Worm (Caenorhabditis elegans): ENCODE measurements around the gene asns-1.
A peak's percentile ranks its signal among the peaks of the same experiment; 100 is the strongest.

The asns-1 gene

DNA sequence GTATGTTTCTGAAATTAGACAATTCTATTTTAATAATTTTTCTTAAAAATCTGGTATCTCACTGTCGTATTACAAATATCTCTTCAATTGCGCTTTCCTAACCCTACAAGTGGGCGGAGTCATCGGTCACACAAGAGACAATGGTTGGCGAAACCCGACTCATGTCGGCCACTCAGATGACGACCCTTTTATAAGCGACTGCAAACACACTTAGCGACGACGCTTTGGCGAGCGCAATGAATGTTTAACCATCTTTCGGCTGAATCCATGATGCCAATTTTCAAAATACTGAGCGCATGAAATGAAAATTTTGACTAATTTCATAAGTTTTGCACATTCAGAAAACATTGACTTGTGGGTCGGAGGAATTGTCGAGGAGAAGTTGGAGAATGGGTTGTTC lies 45.6 kb upstream of the asns-1 start (continued):
- TF ChIP-seq nhr-80 (tag; optimal IDR thresholded peaks at IDR 0.05) (peak; percentile 68), nhr-179 (tag; optimal IDR thresholded peaks at IDR 0.05) (peak; percentile 90), lin-40 (tag; optimal IDR thresholded peaks at IDR 0.05) (peak; percentile 95), F57A8.1 (GFP tag; optimal IDR thresholded peaks at IDR 0.05) (peak; percentile 100), B0019.2 (GFP tag; conservative IDR thresholded peaks at IDR 0.05) (peak; percentile 92), attf-5 (GFP tag; optimal IDR thresholded peaks at IDR 0.05) (peak; percentile 98), aptf-3 (GFP tag; IDR thresholded peaks at IDR 0.05) (peak; percentile 99), Y67H2A.10 (GFP tag; conservative IDR thresholded peaks at IDR 0.05) (peak; percentile 89), atf-7 (tag; optimal IDR thresholded peaks at IDR 0.05) (peak; percentile 98), snpc-3.4 (tag; optimal IDR thresholded peaks at IDR 0.05) (peak; percentile 99), mel-28 (tag; optimal IDR thresholded peaks at IDR 0.05; ENCODE audit: borderline replicate concordance) (peak; percentile 94), aptf-2 (GFP tag; conservative IDR thresholded peaks at IDR 0.05) (peak; percentile 89), hmg-20 (GFP tag; IDR thresholded peaks at IDR 0.05) (peak; percentile 98), ets-4 (GFP tag; optimal IDR thresholded peaks at IDR 0.05) (peak; percentile 100), rec-8 (tag; optimal IDR thresholded peaks at IDR 0.05) (peak; percentile 96 to 99), ztf-25 (GFP tag; IDR thresholded peaks at IDR 0.05) (peak; percentile 100), efl-1 (GFP tag; optimal IDR thresholded peaks at IDR 0.05) (peak; percentile 64), snpc-1.3 (tag; optimal IDR thresholded peaks at IDR 0.05; ENCODE audit: insufficient read depth) (peak; percentile 98), B0035.1 (tag; optimal IDR thresholded peaks at IDR 0.05) (peak; percentile 96), him-1 (tag; optimal IDR thresholded peaks at IDR 0.05) (peak; percentile 100), ceh-27 (GFP tag; optimal IDR thresholded peaks at IDR 0.05) (peak; percentile 99), nhr-27 (tag; optimal IDR thresholded peaks at IDR 0.05) (peak; percentile 100), Y95B8A.8 (GFP tag; IDR thresholded peaks at IDR 0.05) (peak; percentile 99), zim-3 (tag; optimal IDR thresholded peaks at IDR 0.05) (peak; percentile 100), snpc-4 (GFP tag; optimal IDR thresholded peaks at IDR 0.05) (peak; percentile 99), snpc-4 (tag; optimal IDR thresholded peaks at IDR 0.05) (peak; percentile 99 to 100 (median 100)), unc-62 (GFP tag; optimal IDR thresholded peaks at IDR 0.05) (peak; percentile 28), nfyb-1 (GFP tag; IDR thresholded peaks at IDR 0.05) (peak; percentile 99), zfh-2 (GFP tag; conservative IDR thresholded peaks at IDR 0.05) (no peak), akir-1 (GFP tag; optimal IDR thresholded peaks at IDR 0.05) (peak; percentile 95), lag-1 (GFP tag; IDR thresholded peaks at IDR 0.05) (peak; percentile 100), F37B4.10 (GFP tag; IDR thresholded peaks at IDR 0.05) (peak; percentile 99), somi-1 (GFP tag; optimal IDR thresholded peaks at IDR 0.05) (peak; percentile 99), dox-1 (GFP tag; IDR thresholded peaks at IDR 0.05) (peak; percentile 99), C06A6.2 (GFP tag; conservative IDR thresholded peaks at IDR 0.05) (peak; percentile 93), athp-1 (tag; optimal IDR thresholded peaks at IDR 0.05) (peak; percentile 100), hmg-1.2 (GFP tag; IDR thresholded peaks at IDR 0.05) (peak; percentile 99), ceh-91 (GFP tag; IDR thresholded peaks at IDR 0.05) (peak; percentile 78), Y53G8AR.9 (GFP tag; conservative IDR thresholded peaks at IDR 0.05) (peak; percentile 99), attf-3 (GFP tag; conservative IDR thresholded peaks at IDR 0.05) (peak; percentile 80), C17E4.6 (GFP tag; IDR thresholded peaks at IDR 0.05) (peak; percentile 99), F23B12.7 (tag; optimal IDR thresholded peaks at IDR 0.05; ENCODE audit: insufficient read depth) (peak; percentile 93), hlh-26 (GFP tag; conservative IDR thresholded peaks at IDR 0.05) (peak; percentile 85), egl-44 (GFP tag; IDR thresholded peaks at IDR 0.05) (peak; percentile 100), sea-2 (GFP tag; IDR thresholded peaks at IDR 0.05) (peak; percentile 99), lin-54 (GFP tag; optimal IDR thresholded peaks at IDR 0.05) (peak; percentile 97), pbrm-1 (GFP tag; IDR thresholded peaks at IDR 0.05) (peak; percentile 98), rpc-1 (optimal IDR thresholded peaks at IDR 0.05) (peak; percentile 98), rpc-1 (tag; optimal IDR thresholded peaks at IDR 0.05) (peak; percentile 100)
